Worm (Caenorhabditis elegans): ENCODE data around the gene Y43F8A.2.

DNA sequence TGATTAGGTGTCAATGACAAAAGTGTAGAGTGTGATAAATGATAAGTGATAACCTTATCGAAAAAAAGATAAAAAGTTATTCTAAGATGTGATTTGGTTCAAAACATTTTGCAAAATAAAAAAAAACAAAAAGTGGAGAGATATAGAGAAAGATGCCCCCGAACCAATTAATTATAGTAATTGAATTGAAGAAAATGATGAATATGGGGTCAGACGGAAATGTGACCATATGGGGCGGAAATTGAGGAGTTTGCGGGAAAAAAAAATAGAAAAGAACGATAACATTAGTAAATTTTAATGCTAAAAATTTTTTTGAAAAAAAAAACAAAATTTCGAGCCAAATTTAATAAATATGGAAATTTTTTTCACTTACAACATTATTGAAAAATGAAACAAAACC lies 16.8 kb upstream of the Y43F8A.2 start:
- no peak for TF ChIP-seq egl-43 (GFP tag; IDR thresholded peaks at IDR 0.05)
- TF ChIP-seq mxl-2 (GFP tag; conservative IDR thresholded peaks at IDR 0.05), result no peak
- no peak for TF ChIP-seq hmg-1.1 (GFP tag; IDR thresholded peaks at IDR 0.05)
- TF ChIP-seq zip-2 (tag; optimal IDR thresholded peaks at IDR 0.05), result no peak
- TF ChIP-seq dve-1 (tag; optimal IDR thresholded peaks at IDR 0.05; ENCODE audit: insufficient read depth), result no peak
- no peak for TF ChIP-seq tra-1 (GFP tag; IDR thresholded peaks at IDR 0.05)
- no peak for TF ChIP-seq set-16 (GFP tag; IDR thresholded peaks at IDR 0.05)
- TF ChIP-seq ceh-20 (GFP tag; IDR thresholded peaks at IDR 0.05), result no peak
- TF ChIP-seq D1046.2 (GFP tag; IDR thresholded peaks at IDR 0.05), result no peak
